Fruit fly (Drosophila melanogaster) S2 (cell line): ENCODE measurements around the gene Usp47.

Experiments
- CG8478 ChIP-seq: fragments of >200 bp; optimal IDR thresholded peaks from 2 replicates; lab custom pipeline; 2018
- CTCF ChIP-seq, 2 experiments: fragments of >200 bp; optimal IDR thresholded peaks; 2 replicates each; lab custom pipeline; 2018

DNA sequence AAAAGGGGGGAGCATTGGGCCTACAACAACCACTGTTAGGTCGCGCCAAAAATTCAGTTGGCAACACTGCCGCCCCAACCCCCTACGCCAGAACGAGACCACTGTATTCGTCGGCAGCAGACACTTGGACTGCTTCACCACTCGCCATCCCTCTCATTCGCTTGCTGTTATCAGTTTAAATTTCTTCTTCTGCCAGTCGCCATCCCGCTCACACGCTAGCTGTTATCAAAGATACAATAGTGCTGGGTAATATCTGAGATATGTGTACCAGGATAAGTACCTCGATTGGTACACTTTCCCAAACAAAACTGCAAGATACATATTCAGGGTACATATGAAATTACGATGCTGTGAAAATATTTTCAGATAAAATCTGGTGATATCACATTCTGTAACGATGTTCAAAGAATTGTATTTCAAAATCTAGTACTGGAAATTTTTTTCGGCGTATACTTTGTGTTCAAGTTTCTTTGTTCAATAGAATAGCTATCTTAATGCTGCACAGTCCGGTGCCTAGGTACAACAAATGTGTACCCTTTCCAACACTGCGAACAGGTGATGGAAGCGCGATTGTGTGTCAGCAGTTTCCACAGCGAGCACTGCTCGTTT, 18.1 kb downstream of the Usp47 start:
- no peak for TF ChIP-seq CG8478 (lab: Kevin White, UChicago)
- TF ChIP-seq CTCF (optimal IDR thresholded peaks at IDR 0.05; lab: Kevin White, UChicago) = peak; percentile 38 to 61
